Worm (Caenorhabditis elegans) whole organism, mixed stage, embryonic: ENCODE measurements around the gene acs-20.

Experiments
- blmp-1 ChIP-seq: fragments of 150-350 bp; optimal IDR thresholded peaks from 2 replicates; lab custom pipeline; 2014; ENCODE audit warnings: missing biosample characterization, missing genetic modification characterization
- elt-3 ChIP-seq: fragments of 150-350 bp; optimal IDR thresholded peaks from 2 replicates; lab custom pipeline; 2014; ENCODE audit warnings: missing biosample characterization, missing genetic modification characterization
- hlh-1 ChIP-seq: fragments of 150-350 bp; optimal IDR thresholded peaks from 2 replicates; lab custom pipeline; 2014; ENCODE audit warnings: missing biosample characterization, missing genetic modification reagents, missing genetic modification characterization
- lsy-2 ChIP-seq: fragments of 150-350 bp; optimal IDR thresholded peaks from 2 replicates; lab custom pipeline; 2014; ENCODE audit warnings: missing biosample characterization, missing genetic modification characterization
- nhr-237 ChIP-seq: fragments of 150-350 bp; optimal IDR thresholded peaks from 2 replicates; lab custom pipeline; 2014; ENCODE audit warnings: missing biosample characterization, missing genetic modification characterization
- nhr-28 ChIP-seq: fragments of 150-350 bp; optimal IDR thresholded peaks from 2 replicates; lab custom pipeline; 2014; ENCODE audit warnings: missing biosample characterization, missing genetic modification characterization
- pha-4 ChIP-seq: fragments of 150-350 bp; optimal IDR thresholded peaks from 2 replicates; lab custom pipeline; 2018; ENCODE audit warnings: missing biosample characterization, missing genetic modification reagents, missing genetic modification characterization
- sem-2 ChIP-seq: fragments of 200-800 bp; sonication (Bioruptor generic); optimal IDR thresholded peaks from 2 replicates; lab custom pipeline; 2018; ENCODE audit warnings: mild to moderate bottlenecking, missing genetic modification characterization, missing compliant biosample characterization
- snpc-4 ChIP-seq: fragments of 150-350 bp; optimal IDR thresholded peaks from 2 replicates; lab custom pipeline; 2014; ENCODE audit warnings: missing biosample characterization, missing genetic modification characterization
- unc-120 ChIP-seq: sonication (generic microtip); optimal IDR thresholded peaks from 2 replicates; lab custom pipeline; 2017; ENCODE audit warnings: missing genetic modification characterization, missing compliant biosample characterization; ENCODE audit not compliant: poor library complexity, severe bottlenecking

DNA sequence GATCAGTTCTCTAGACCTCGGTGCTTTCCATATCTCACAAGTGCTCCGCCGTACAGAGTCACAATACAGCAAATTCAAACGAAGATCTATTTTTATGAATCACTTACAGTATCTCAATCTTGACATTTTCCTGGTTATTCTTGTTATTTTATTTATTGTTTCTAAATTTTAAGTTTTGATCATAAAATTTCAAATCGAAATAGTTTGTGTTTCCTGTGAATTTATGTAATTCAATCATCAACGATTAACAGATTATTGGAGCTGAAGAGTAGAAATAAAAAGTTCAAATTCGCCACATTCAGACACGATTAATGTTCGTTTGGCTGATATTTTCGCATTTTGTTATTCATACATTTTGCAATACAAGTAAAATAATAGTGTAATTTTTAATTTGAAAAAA lies 33.8 kb upstream of the acs-20 start, which contains the start of gene clec-184:
- no peak for TF ChIP-seq nhr-28
- no peak for TF ChIP-seq unc-120 (tag; lab: Kevin White, UChicago)
- no peak for TF ChIP-seq snpc-4 (tag; lab: Kevin White, UChicago)
- TF ChIP-seq blmp-1, result no peak
- no peak for TF ChIP-seq sem-2 (GFP tag; lab: Kevin White, UChicago)
- TF ChIP-seq elt-3 (tag; lab: Kevin White, UChicago), result no peak
- no peak for TF ChIP-seq hlh-1
- TF ChIP-seq pha-4 (tag; lab: Kevin White, UChicago), result no peak
- TF ChIP-seq nhr-237 (tag; lab: Kevin White, UChicago), result no peak
- no peak for TF ChIP-seq lsy-2 (tag; lab: Kevin White, UChicago)
